Fruit fly (Drosophila melanogaster) whole organism, embryonic: Measurements from ENCODE around the gene JIL-1.

Experiments
- Antp ChIP-seq: fragments of 200-800 bp; sonication (Bioruptor generic); optimal IDR thresholded peaks from 3 replicates; lab custom pipeline; 2016; ENCODE audit warnings: missing biosample characterization, missing genetic modification characterization
- Bteb2 ChIP-seq: fragments of 200-800 bp; sonication (Bioruptor generic); optimal IDR thresholded peaks from 2 replicates; lab custom pipeline; 2016; ENCODE audit warnings: missing biosample characterization, missing genetic modification characterization
- CG10209 ChIP-seq: fragments of 200-800 bp; sonication (Bioruptor generic); optimal IDR thresholded peaks from 3 replicates; lab custom pipeline; 2017; ENCODE audit warnings: missing biosample characterization, mild to moderate bottlenecking, missing genetic modification characterization, missing genetic modification reagents
- CG11695 ChIP-seq: fragments of 200-800 bp; sonication (Bioruptor generic); IDR thresholded peaks from 3 replicates; pipeline ENCODE4 v1.3.6; 2022; ENCODE audit warnings: missing biosample characterization, missing genetic modification characterization
- CG13287 ChIP-seq: fragments of 200-800 bp; sonication (Bioruptor generic); IDR thresholded peaks from 2 replicates; pipeline ENCODE4 v1.3.6; 2022; ENCODE audit warnings: missing biosample characterization, missing genetic modification characterization; ENCODE audit not compliant: partially characterized antibody
- CG14860 ChIP-seq: fragments of 200-800 bp; sonication (Bioruptor generic); IDR thresholded peaks from 3 replicates; pipeline ENCODE4 v1.3.6; 2022; ENCODE audit warnings: missing biosample characterization, missing genetic modification characterization; ENCODE audit not compliant: partially characterized antibody
- CG15073 ChIP-seq: fragments of 200-800 bp; sonication (Bioruptor generic); optimal IDR thresholded peaks from 2 replicates; lab custom pipeline; 2016; ENCODE audit warnings: missing biosample characterization, missing genetic modification characterization
- CG15269 ChIP-seq: fragments of 200-800 bp; sonication (Bioruptor generic); optimal IDR thresholded peaks from 2 replicates; lab custom pipeline; 2018; ENCODE audit warnings: missing biosample characterization, mild to moderate bottlenecking, missing genetic modification characterization, moderate library complexity
- CG15601 ChIP-seq: fragments of 200-800 bp; sonication (Bioruptor generic); optimal IDR thresholded peaks from 3 replicates; lab custom pipeline; 2019; ENCODE audit warnings: missing biosample characterization, mild to moderate bottlenecking, missing genetic modification characterization, moderate library complexity
- CG2202 ChIP-seq: fragments of 200-800 bp; sonication (Bioruptor generic); optimal IDR thresholded peaks from 2 replicates; lab custom pipeline; 2018; ENCODE audit warnings: missing biosample characterization, mild to moderate bottlenecking, missing genetic modification characterization
- CG30403 ChIP-seq: fragments of 200-800 bp; sonication (Bioruptor generic); optimal IDR thresholded peaks from 3 replicates; lab custom pipeline; 2016; ENCODE audit warnings: missing biosample characterization, missing genetic modification characterization
- CG30431 ChIP-seq: fragments of 200-800 bp; sonication (Bioruptor generic); optimal IDR thresholded peaks from 2 replicates; lab custom pipeline; 2017; ENCODE audit warnings: missing biosample characterization, missing genetic modification characterization
- CG3281 ChIP-seq: fragments of 200-800 bp; sonication (Bioruptor generic); optimal IDR thresholded peaks from 3 replicates; lab custom pipeline; 2017; ENCODE audit warnings: missing biosample characterization, mild to moderate bottlenecking, missing genetic modification characterization
- CG34422 ChIP-seq: fragments of 200-800 bp; sonication (Bioruptor generic); IDR thresholded peaks from 3 replicates; pipeline ENCODE4 v1.3.6; 2022; ENCODE audit warnings: missing biosample characterization, missing genetic modification characterization
- CG7839 ChIP-seq: fragments of 200-800 bp; sonication (Bioruptor generic); optimal IDR thresholded peaks from 3 replicates; lab custom pipeline; 2018; ENCODE audit warnings: missing biosample characterization, mild to moderate bottlenecking, missing genetic modification characterization, moderate library complexity
- CG8290 ChIP-seq, 3 experiments: fragments of 200-800 bp; sonication (Bioruptor generic); optimal IDR thresholded peaks; 2 replicates each; lab custom pipeline; 2016 to 2019; ENCODE audit warnings: missing biosample characterization in 3 of 3, missing genetic modification characterization in 3 of 3, mild to moderate bottlenecking in 2 of 3, moderate library complexity in 1 of 3
- CG8388 ChIP-seq: fragments of 200-800 bp; sonication (Bioruptor generic); optimal IDR thresholded peaks from 2 replicates; lab custom pipeline; 2019; ENCODE audit warnings: missing biosample characterization, mild to moderate bottlenecking, missing genetic modification characterization, moderate library complexity
- CoRest ChIP-seq: fragments of 200-800 bp; sonication (Bioruptor generic); optimal IDR thresholded peaks from 3 replicates; lab custom pipeline; 2018; ENCODE audit warnings: missing biosample characterization, mild to moderate bottlenecking, missing genetic modification characterization, moderate library complexity
- Dip3 ChIP-seq: fragments of 200-800 bp; sonication (Bioruptor generic); optimal IDR thresholded peaks from 3 replicates; lab custom pipeline; 2016; ENCODE audit warnings: missing biosample characterization, missing genetic modification characterization
- Dll ChIP-seq: fragments of 200-800 bp; sonication (Bioruptor generic); IDR thresholded peaks from 4 replicates; pipeline ENCODE4 v1.3.6; 2022; ENCODE audit warnings: missing biosample characterization, missing genetic modification characterization; ENCODE audit not compliant: partially characterized antibody
- Drgx ChIP-seq: fragments of 200-800 bp; sonication (Bioruptor generic); IDR thresholded peaks from 2 replicates; pipeline ENCODE4 v1.3.6; 2022; ENCODE audit warnings: missing biosample characterization, missing genetic modification characterization
- Gsc ChIP-seq: fragments of 200-800 bp; sonication (Bioruptor generic); IDR thresholded peaks from 2 replicates; pipeline ENCODE4 v1.3.6; 2022; ENCODE audit warnings: missing biosample characterization, missing genetic modification characterization
- Gug ChIP-seq: fragments of 200-800 bp; sonication (Bioruptor generic); IDR thresholded peaks from 4 replicates; pipeline ENCODE4 v1.3.6; 2022; ENCODE audit warnings: missing biosample characterization, missing genetic modification characterization
- Lim3 ChIP-seq: fragments of 200-800 bp; sonication (Bioruptor generic); IDR thresholded peaks from 2 replicates; pipeline ENCODE4 v1.3.6; 2022; ENCODE audit warnings: missing biosample characterization, missing genetic modification characterization
- MESR4 ChIP-seq: fragments of 200-800 bp; sonication (Bioruptor generic); optimal IDR thresholded peaks from 2 replicates; lab custom pipeline; 2018; ENCODE audit warnings: missing biosample characterization, mild to moderate bottlenecking, missing genetic modification characterization, moderate library complexity
- Side ChIP-seq: fragments of 200-800 bp; sonication (Bioruptor generic); optimal IDR thresholded peaks from 2 replicates; lab custom pipeline; 2016; ENCODE audit warnings: missing biosample characterization, missing genetic modification characterization
- Sox100B ChIP-seq: fragments of 200-800 bp; sonication (Bioruptor generic); optimal IDR thresholded peaks from 3 replicates; lab custom pipeline; 2018; ENCODE audit warnings: missing biosample characterization, mild to moderate bottlenecking, missing genetic modification characterization
- Tbp ChIP-seq: fragments of >200 bp; optimal IDR thresholded peaks from 2 replicates; lab custom pipeline; 2018; ENCODE audit warnings: missing biosample characterization, missing genetic modification characterization
- crol ChIP-seq: fragments of 200-800 bp; sonication (Bioruptor generic); IDR thresholded peaks from 2 replicates; pipeline ENCODE4 v1.3.6; 2022; ENCODE audit warnings: missing biosample characterization, missing genetic modification characterization
- da ChIP-seq: fragments of 200-800 bp; sonication (Bioruptor generic); optimal IDR thresholded peaks from 2 replicates; lab custom pipeline; 2016; ENCODE audit warnings: missing biosample characterization, missing genetic modification characterization
- dati ChIP-seq: fragments of 200-800 bp; sonication (Bioruptor generic); IDR thresholded peaks from 2 replicates; pipeline ENCODE4 v1.3.6; 2022; ENCODE audit warnings: missing biosample characterization, missing genetic modification characterization
- dimm ChIP-seq: fragments of 200-800 bp; sonication (Bioruptor generic); IDR thresholded peaks from 2 replicates; pipeline ENCODE4 v1.3.6; 2022; ENCODE audit warnings: missing biosample characterization, missing genetic modification characterization
- dpn ChIP-seq, 2 experiments: fragments of 200-800 bp; sonication (Bioruptor generic); optimal IDR thresholded peaks; 3 replicates each; lab custom pipeline; 2016; ENCODE audit warnings: missing biosample characterization in 2 of 2, missing genetic modification characterization in 2 of 2
- fd102C ChIP-seq: fragments of 200-800 bp; sonication (Bioruptor generic); optimal IDR thresholded peaks from 2 replicates; lab custom pipeline; 2018; ENCODE audit warnings: missing biosample characterization, mild to moderate bottlenecking, missing genetic modification characterization, moderate library complexity
- ftz-f1 ChIP-seq: fragments of 200-800 bp; sonication (Bioruptor generic); optimal IDR thresholded peaks from 2 replicates; lab custom pipeline; 2016; ENCODE audit warnings: missing biosample characterization, missing genetic modification characterization
- gt ChIP-seq: fragments of 200-800 bp; sonication (Bioruptor generic); IDR thresholded peaks from 2 replicates; pipeline ENCODE4 v1.3.6; 2022; ENCODE audit warnings: missing biosample characterization, missing genetic modification characterization
- jigr1 ChIP-seq: fragments of 200-800 bp; sonication (Bioruptor generic); IDR thresholded peaks from 3 replicates; pipeline ENCODE4 v1.3.6; 2022; ENCODE audit warnings: missing biosample characterization, missing genetic modification characterization
- lab ChIP-seq: fragments of 200-800 bp; sonication (Bioruptor generic); optimal IDR thresholded peaks from 3 replicates; lab custom pipeline; 2017; ENCODE audit warnings: missing biosample characterization, missing genetic modification characterization, mild to moderate bottlenecking, moderate library complexity, missing genetic modification reagents
- lola ChIP-seq, 3 experiments: fragments of >200 bp in 2 of 3; fragments of 200-800 bp in 1 of 3; sonication (Bioruptor generic) in 1 of 3; optimal IDR thresholded peaks; 2 replicates each; lab custom pipeline; 2017 to 2019; ENCODE audit warnings: missing biosample characterization in 3 of 3, missing genetic modification characterization in 3 of 3, mild to moderate bottlenecking in 1 of 3, moderate library complexity in 1 of 3
- nerfin-1 ChIP-seq: fragments of 200-800 bp; sonication (Bioruptor generic); optimal IDR thresholded peaks from 3 replicates; lab custom pipeline; 2019; ENCODE audit warnings: missing biosample characterization, mild to moderate bottlenecking, missing genetic modification characterization, moderate library complexity
- peb ChIP-seq: fragments of 200-800 bp; sonication (Bioruptor generic); IDR thresholded peaks from 2 replicates; pipeline ENCODE4 v1.3.6; 2022; ENCODE audit warnings: missing biosample characterization, missing genetic modification characterization
- pros ChIP-seq: fragments of 200-800 bp; sonication (Bioruptor generic); optimal IDR thresholded peaks from 3 replicates; lab custom pipeline; 2019; ENCODE audit warnings: missing biosample characterization, mild to moderate bottlenecking, missing genetic modification characterization, moderate library complexity
- pzg ChIP-seq: fragments of 200-800 bp; sonication (Bioruptor generic); optimal IDR thresholded peaks from 3 replicates; lab custom pipeline; 2018; ENCODE audit warnings: missing biosample characterization, mild to moderate bottlenecking, missing genetic modification characterization, moderate library complexity
- repo ChIP-seq: fragments of 200-800 bp; sonication (Bioruptor generic); optimal IDR thresholded peaks from 2 replicates; lab custom pipeline; 2016; ENCODE audit warnings: missing biosample characterization, missing genetic modification characterization
- sna ChIP-seq: fragments of 200-800 bp; sonication (Bioruptor generic); IDR thresholded peaks from 2 replicates; pipeline ENCODE4 v1.3.6; 2022; ENCODE audit warnings: missing biosample characterization, missing genetic modification characterization; ENCODE audit not compliant: partially characterized antibody
- sob ChIP-seq: fragments of 200-800 bp; sonication (Bioruptor generic); IDR thresholded peaks from 2 replicates; pipeline ENCODE4 v1.3.6; 2022; ENCODE audit warnings: missing biosample characterization, missing genetic modification characterization
- tx ChIP-seq: fragments of 200-800 bp; sonication (Bioruptor generic); optimal IDR thresholded peaks from 2 replicates; lab custom pipeline; 2016; ENCODE audit warnings: missing biosample characterization, missing genetic modification characterization
- wek ChIP-seq: fragments of 200-800 bp; sonication (Bioruptor generic); optimal IDR thresholded peaks from 3 replicates; lab custom pipeline; 2018; ENCODE audit warnings: missing biosample characterization, mild to moderate bottlenecking, missing genetic modification characterization, moderate library complexity
- wor ChIP-seq: fragments of 200-800 bp; sonication (Bioruptor generic); IDR thresholded peaks from 2 replicates; pipeline ENCODE4 v1.3.6; 2022; ENCODE audit warnings: missing biosample characterization, missing genetic modification characterization
- zen ChIP-seq: fragments of 200-800 bp; sonication (Bioruptor generic); optimal IDR thresholded peaks from 3 replicates; lab custom pipeline; 2018; ENCODE audit warnings: missing biosample characterization, mild to moderate bottlenecking, missing genetic modification characterization, moderate library complexity

The JIL-1 gene

DNA sequence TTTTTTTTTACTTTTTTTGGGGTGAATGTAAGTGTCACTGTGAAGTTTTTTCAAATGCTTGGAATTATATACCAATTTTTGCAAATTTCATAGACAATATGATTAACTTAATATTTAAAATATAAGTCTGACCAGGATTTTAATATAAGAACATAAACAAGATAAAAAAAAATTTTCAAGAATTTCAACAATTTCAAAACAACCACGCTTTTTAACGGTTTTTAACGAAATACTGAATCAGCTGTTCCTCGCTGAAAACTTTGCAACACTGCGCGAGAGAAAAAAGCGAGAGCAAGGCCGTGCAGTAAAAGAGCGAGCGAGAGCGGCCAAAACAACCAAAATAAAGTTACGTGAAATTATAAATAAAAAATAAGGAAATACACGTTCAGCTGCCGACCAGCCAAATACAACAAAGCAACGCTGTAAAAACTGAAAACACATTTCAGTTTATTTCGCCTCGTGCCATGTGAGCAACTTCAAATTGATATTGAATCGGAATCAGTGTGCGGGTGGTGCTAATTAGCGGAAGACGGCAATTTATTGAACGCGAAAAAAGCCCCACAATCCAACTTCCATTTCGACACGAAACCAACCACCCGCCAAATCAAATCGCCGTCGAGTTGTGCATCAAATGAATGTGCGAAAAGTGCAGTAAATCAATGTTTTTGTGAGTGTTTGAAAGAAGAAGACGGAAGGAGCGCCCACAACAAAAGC is 3.4 kb upstream of the JIL-1 start, which contains the start of the genes CG46439, Iyd and CG33947 (continued):
- TF ChIP-seq nerfin-1 = no peak
- TF ChIP-seq CG30403 = no peak
- TF ChIP-seq lola (GFP tag; optimal IDR thresholded peaks at IDR 0.05; lab: Kevin White, UChicago) = no peak
- peak; percentile 19 for TF ChIP-seq CG10209
- no peak for TF ChIP-seq sob (GFP tag; lab: Robert Waterston, UW)
- TF ChIP-seq CG13287 (GFP tag; lab: Robert Waterston, UW) = peak; percentile 50
- no peak for TF ChIP-seq CG8290 (GFP tag; optimal IDR thresholded peaks at IDR 0.05; lab: Kevin White, UChicago)
- TF ChIP-seq CG8290 (tag; optimal IDR thresholded peaks at IDR 0.05; lab: Kevin White, UChicago) = no peak
- no peak for TF ChIP-seq Gug (GFP tag; lab: Robert Waterston, UW)
- TF ChIP-seq Sox100B (GFP tag; lab: Kevin White, UChicago) = no peak
- TF ChIP-seq Antp (GFP tag; lab: Kevin White, UChicago) = no peak
- no peak for TF ChIP-seq gt
- TF ChIP-seq CG2202 (tag; lab: Kevin White, UChicago) = no peak
- TF ChIP-seq CG14860 (GFP tag; lab: Robert Waterston, UW) = no peak
- peak; percentile 32 for TF ChIP-seq CG15269
- no peak for TF ChIP-seq zen (tag; lab: Kevin White, UChicago)
- no peak for TF ChIP-seq Side (GFP tag; lab: Kevin White, UChicago)
- no peak for TF ChIP-seq jigr1 (GFP tag; lab: Robert Waterston, UW)
- peak; percentile 35 for TF ChIP-seq lab (GFP tag; lab: Kevin White, UChicago)
- no peak for TF ChIP-seq CG3281 (GFP tag; lab: Kevin White, UChicago)
- no peak for TF ChIP-seq da
- TF ChIP-seq crol = no peak
- no peak for TF ChIP-seq CG8388 (GFP tag; lab: Kevin White, UChicago)
- peak; percentile 37 for TF ChIP-seq pzg (GFP tag; lab: Kevin White, UChicago)
- no peak for TF ChIP-seq Dll (GFP tag; lab: Robert Waterston, UW)
- no peak for TF ChIP-seq repo (GFP tag; lab: Kevin White, UChicago)
- TF ChIP-seq CG7839 (tag; lab: Kevin White, UChicago) = no peak
- peak; percentile 37 for TF ChIP-seq pros
- no peak for TF ChIP-seq Lim3
- no peak for TF ChIP-seq Dip3
- no peak for TF ChIP-seq dati (GFP tag; lab: Robert Waterston, UW)
- no peak for TF ChIP-seq CG11695 (GFP tag; lab: Robert Waterston, UW)
- no peak for TF ChIP-seq CG15073 (GFP tag; lab: Kevin White, UChicago)
- no peak for TF ChIP-seq tx (GFP tag; lab: Kevin White, UChicago)
- TF ChIP-seq ftz-f1 (GFP tag; lab: Kevin White, UChicago) = peak; percentile 82
- TF ChIP-seq wor = no peak
- no peak for TF ChIP-seq wek (GFP tag; lab: Kevin White, UChicago)
- TF ChIP-seq MESR4 (GFP tag; lab: Kevin White, UChicago) = peak; percentile 37
- TF ChIP-seq CG34422 (GFP tag; lab: Robert Waterston, UW) = no peak; the same call in 2 of the 3 replicates
- TF ChIP-seq CG15601 = no peak
- TF ChIP-seq Tbp (GFP tag; lab: Kevin White, UChicago) = no peak
- no peak for TF ChIP-seq dpn (GFP tag; optimal IDR thresholded peaks at IDR 0.05; lab: Kevin White, UChicago)
- no peak for TF ChIP-seq Bteb2 (GFP tag; lab: Kevin White, UChicago)
- peak; percentile 54 for TF ChIP-seq sna
- no peak for TF ChIP-seq CG30431 (GFP tag; lab: Kevin White, UChicago)
- no peak for TF ChIP-seq peb (GFP tag; lab: Robert Waterston, UW)
- TF ChIP-seq Gsc (GFP tag; lab: Robert Waterston, UW) = no peak
- peak; percentile 71 for TF ChIP-seq Drgx (GFP tag; lab: Robert Waterston, UW)
- no peak for TF ChIP-seq dimm
- no peak for TF ChIP-seq fd102C
- no peak for TF ChIP-seq CoRest (tag; lab: Kevin White, UChicago)
